Worm (Caenorhabditis elegans) whole organism, L3 larva: ENCODE data around the gene ver-4.

Source experiments
- ceh-82 ChIP-seq: fragments of 150-350 bp; optimal IDR thresholded peaks from 2 replicates; lab custom pipeline; 2014; ENCODE audit warnings: missing biosample characterization, missing genetic modification characterization
- fos-1 ChIP-seq: fragments of 150-350 bp; optimal IDR thresholded peaks from 2 replicates; lab custom pipeline; 2014; ENCODE audit warnings: missing biosample characterization, missing genetic modification characterization
- pha-4 ChIP-seq: fragments of 150-350 bp; optimal IDR thresholded peaks from 2 replicates; lab custom pipeline; 2014; ENCODE audit warnings: missing biosample characterization, missing genetic modification reagents, missing genetic modification characterization
- sea-2 ChIP-seq: fragments of 150-350 bp; sonication (generic microtip); optimal IDR thresholded peaks from 4 replicates; lab custom pipeline; 2014; ENCODE audit warnings: missing biosample characterization, missing genetic modification reagents, missing genetic modification characterization
- tbx-2 ChIP-seq: sonication (generic microtip); optimal IDR thresholded peaks from 2 replicates; lab custom pipeline; 2016; ENCODE audit warnings: mild to moderate bottlenecking, missing genetic modification characterization, missing compliant biosample characterization

DNA sequence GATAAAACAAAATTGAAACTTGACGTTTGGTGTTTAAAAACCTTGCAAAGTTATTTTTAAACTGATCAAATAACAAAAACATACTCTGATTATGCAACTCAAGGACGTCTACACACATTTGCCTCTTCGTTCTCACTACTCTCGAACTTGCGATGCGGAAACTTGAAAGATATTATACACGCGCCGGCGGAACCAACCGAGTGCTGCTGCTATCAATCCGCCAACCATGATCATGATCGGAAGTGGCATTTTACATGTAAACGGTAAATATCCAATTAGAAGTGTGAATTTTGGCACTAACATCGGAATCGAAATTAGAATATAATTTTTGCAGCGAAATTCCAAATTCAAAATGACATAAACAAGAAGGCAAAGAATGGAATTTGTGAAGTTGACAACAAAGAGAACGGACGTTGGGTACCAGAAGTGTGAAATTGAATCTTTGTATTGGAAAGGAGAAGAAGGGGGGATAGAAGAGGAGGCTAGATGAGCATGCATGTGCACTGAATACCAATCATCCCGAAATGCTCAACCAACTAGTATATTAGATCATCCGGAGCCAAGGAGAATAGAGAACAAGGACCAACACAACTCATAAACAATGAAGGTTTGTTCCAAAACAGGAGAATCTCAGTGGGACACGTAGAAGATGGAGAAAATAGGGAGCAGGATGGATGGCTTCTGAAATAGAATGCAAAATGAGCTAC, 48.7 kb upstream of the ver-4 start:
- TF ChIP-seq pha-4 (tag; lab: Kevin White, UChicago) = no peak
- no peak for TF ChIP-seq ceh-82
- TF ChIP-seq fos-1 = no peak
- TF ChIP-seq sea-2 (GFP tag; lab: Kevin White, UChicago) = no peak
- TF ChIP-seq tbx-2 (tag; lab: Kevin White, UChicago) = no peak
